Worm (Caenorhabditis elegans) whole organism, midembryonic: ENCODE data around the gene T05B4.8.

ENCODE experiments used
- T22C8.4 ChIP-seq: fragments of 200-800 bp; sonication (Bioruptor generic); IDR thresholded peaks from 2 replicates; pipeline ENCODE4 v1.3.6; 2022; ENCODE audit warnings: missing genetic modification characterization, missing compliant biosample characterization
- cog-1 ChIP-seq: sonication (generic microtip); optimal IDR thresholded peaks from 2 replicates; lab custom pipeline; 2016; ENCODE audit warnings: missing genetic modification characterization, missing compliant biosample characterization
- flt-1 ChIP-seq: fragments of 200-800 bp; sonication (Bioruptor generic); IDR thresholded peaks from 2 replicates; pipeline ENCODE4 v1.3.6; 2022; ENCODE audit warnings: missing genetic modification characterization, missing compliant biosample characterization
- klf-2 ChIP-seq: fragments of 200-800 bp; sonication (Bioruptor generic); conservative IDR thresholded peaks from 2 replicates; pipeline ENCODE4 v1.3.6; 2022; ENCODE audit warnings: missing genetic modification reagents, missing genetic modification characterization, missing compliant biosample characterization
- med-1 ChIP-seq: sonication (generic microtip); optimal IDR thresholded peaks from 2 replicates; lab custom pipeline; 2017; ENCODE audit warnings: missing genetic modification characterization, mild to moderate bottlenecking, missing compliant biosample characterization, antibody characterized with exemption, missing genetic modification reagents; ENCODE audit not compliant: insufficient read depth
- ref-1 ChIP-seq: fragments of 200-800 bp; sonication (Bioruptor generic); conservative IDR thresholded peaks from 2 replicates; pipeline ENCODE4 v1.3.6; 2022; ENCODE audit warnings: missing genetic modification reagents, missing genetic modification characterization, missing compliant biosample characterization
- tab-1 ChIP-seq: fragments of 200-800 bp; sonication (Bioruptor generic); IDR thresholded peaks from 2 replicates; pipeline ENCODE4 v1.3.6; 2022; ENCODE audit warnings: missing genetic modification characterization, missing compliant biosample characterization
- ztf-23 ChIP-seq: fragments of 200-800 bp; sonication (Bioruptor generic); IDR thresholded peaks from 2 replicates; pipeline ENCODE4 v1.3.6; 2022; ENCODE audit warnings: missing genetic modification reagents, missing genetic modification characterization, missing compliant biosample characterization
- ztf-29 ChIP-seq: fragments of 200-800 bp; sonication (Bioruptor generic); IDR thresholded peaks from 2 replicates; pipeline ENCODE4 v1.3.6; 2022; ENCODE audit warnings: missing genetic modification reagents, missing genetic modification characterization, missing compliant biosample characterization

T05B4.8 gene

ce11 chrV:4112516-4112915, 3.5 kb downstream of the T05B4.8 start, which contains the start of gene srw-134:
TSS of gene srw-134 (minus strand) at chrV:4112616.
- TF ChIP-seq tab-1 (GFP tag; lab: Robert Waterston, UW) (no peak), ztf-29 (GFP tag; lab: Robert Waterston, UW) (no peak), klf-2 (GFP tag; lab: Robert Waterston, UW) (no peak), ztf-23 (GFP tag; lab: Robert Waterston, UW) (no peak), flt-1 (GFP tag; lab: Robert Waterston, UW) (no peak), ref-1 (GFP tag; lab: Robert Waterston, UW) (no peak), T22C8.4 (GFP tag; lab: Robert Waterston, UW) (no peak), med-1 (no peak)

ce11 chrV:4109873-4110272, 6.1 kb downstream of the T05B4.8 start, which contains the start of gene clc-18:
TSS of gene clc-18 (minus strand) at chrV:4109973.
- no peak for TF ChIP-seq T22C8.4 (GFP tag; lab: Robert Waterston, UW)
- no peak for TF ChIP-seq med-1
- TF ChIP-seq flt-1 (GFP tag; lab: Robert Waterston, UW): no peak
- no peak for TF ChIP-seq cog-1 (tag; lab: Kevin White, UChicago)
- no peak for TF ChIP-seq ztf-23 (GFP tag; lab: Robert Waterston, UW)
- TF ChIP-seq ref-1 (GFP tag; lab: Robert Waterston, UW): no peak
- TF ChIP-seq klf-2 (GFP tag; lab: Robert Waterston, UW): no peak
- TF ChIP-seq tab-1 (GFP tag; lab: Robert Waterston, UW): no peak
- no peak for TF ChIP-seq ztf-29 (GFP tag; lab: Robert Waterston, UW)

DNA sequence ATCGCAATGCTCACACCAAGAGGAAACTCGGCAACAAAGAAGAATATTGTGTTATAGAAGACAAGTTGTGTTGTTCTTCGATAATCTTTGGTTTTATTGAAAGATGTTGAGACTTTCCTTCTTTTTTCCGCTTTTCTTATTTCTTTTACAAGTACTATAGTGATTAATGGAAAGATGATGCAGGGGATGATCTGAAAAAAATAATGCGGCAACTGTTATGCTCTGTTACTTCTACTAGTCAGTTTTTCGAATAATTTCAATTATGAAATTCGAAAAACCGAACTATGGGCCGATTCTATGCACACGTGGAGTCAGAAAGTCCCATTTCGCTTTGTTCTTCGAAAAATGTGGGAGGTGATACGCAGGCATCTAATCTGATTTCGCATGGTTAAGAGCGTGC, 9.3 kb downstream of the T05B4.8 start:
- TF ChIP-seq tab-1 (GFP tag; lab: Robert Waterston, UW) (no peak), cog-1 (tag; lab: Kevin White, UChicago) (no peak), flt-1 (GFP tag; lab: Robert Waterston, UW) (no peak), ztf-23 (GFP tag; lab: Robert Waterston, UW) (no peak), klf-2 (GFP tag; lab: Robert Waterston, UW) (no peak), T22C8.4 (GFP tag; lab: Robert Waterston, UW) (no peak), ztf-29 (GFP tag; lab: Robert Waterston, UW) (no peak), ref-1 (GFP tag; lab: Robert Waterston, UW) (no peak), med-1 (no peak)

DNA sequence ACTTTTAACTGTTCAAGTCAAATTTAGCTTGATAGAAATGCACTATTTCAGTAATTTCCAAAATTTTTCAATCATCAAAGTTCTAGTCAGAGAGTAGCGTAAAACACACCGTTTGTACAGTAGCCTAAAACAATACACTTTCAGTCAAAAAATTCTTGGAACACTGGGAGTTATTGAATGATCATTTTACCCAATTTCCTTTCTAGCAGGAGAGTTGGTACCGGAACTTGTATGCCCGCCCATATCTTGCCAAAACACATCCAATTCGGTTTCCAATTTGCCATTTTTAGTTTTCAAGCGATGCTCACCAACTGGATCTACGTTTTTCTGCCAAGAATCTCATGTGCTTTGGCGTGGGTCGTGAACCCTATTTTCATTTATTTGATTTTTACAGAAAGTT, 11.7 kb downstream of the T05B4.8 start, which contains the start of gene srj-39:
Gene srj-39 (plus strand): TSS at position 301 of the 400 bp plus-strand sequence.
- TF ChIP-seq cog-1 (tag; lab: Kevin White, UChicago): no peak
- TF ChIP-seq flt-1 (GFP tag; lab: Robert Waterston, UW): no peak
- no peak for TF ChIP-seq tab-1 (GFP tag; lab: Robert Waterston, UW)
- no peak for TF ChIP-seq klf-2 (GFP tag; lab: Robert Waterston, UW)
- TF ChIP-seq med-1: no peak
- no peak for TF ChIP-seq ref-1 (GFP tag; lab: Robert Waterston, UW)
- TF ChIP-seq T22C8.4 (GFP tag; lab: Robert Waterston, UW): no peak
- TF ChIP-seq ztf-23 (GFP tag; lab: Robert Waterston, UW): no peak
- TF ChIP-seq ztf-29 (GFP tag; lab: Robert Waterston, UW): no peak

DNA sequence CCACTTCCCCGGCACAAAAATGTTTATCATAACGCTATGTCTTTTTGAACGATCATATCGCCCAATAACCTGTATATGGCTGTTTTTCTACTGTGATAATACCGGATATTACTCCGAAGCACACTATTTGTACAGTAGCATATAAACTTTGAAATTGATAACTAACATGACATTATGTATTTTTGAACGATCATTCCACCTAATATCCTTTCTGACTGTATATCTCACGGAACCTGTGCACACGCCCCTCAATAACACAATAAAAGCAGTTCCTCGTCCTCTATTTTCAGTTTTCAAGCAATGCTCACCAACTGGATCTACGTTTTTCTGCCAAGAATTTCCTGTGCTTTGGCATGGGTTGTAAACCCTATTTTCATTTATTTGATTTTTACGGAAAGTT, 14.4 kb downstream of the T05B4.8 start, which contains the start of gene srj-40:
Gene srj-40 (plus strand): TSS at position 301 of the 400 bp plus-strand sequence.
- TF ChIP-seq tab-1 (GFP tag; lab: Robert Waterston, UW): no peak
- TF ChIP-seq ref-1 (GFP tag; lab: Robert Waterston, UW): no peak
- no peak for TF ChIP-seq cog-1 (tag; lab: Kevin White, UChicago)
- no peak for TF ChIP-seq klf-2 (GFP tag; lab: Robert Waterston, UW)
- TF ChIP-seq T22C8.4 (GFP tag; lab: Robert Waterston, UW): no peak
- no peak for TF ChIP-seq med-1
- no peak for TF ChIP-seq ztf-23 (GFP tag; lab: Robert Waterston, UW)
- TF ChIP-seq flt-1 (GFP tag; lab: Robert Waterston, UW): no peak
- no peak for TF ChIP-seq ztf-29 (GFP tag; lab: Robert Waterston, UW)

- TF ChIP-seq ztf-23 (GFP tag; lab: Robert Waterston, UW) (no peak), med-1 (no peak), cog-1 (tag; lab: Kevin White, UChicago) (no peak), klf-2 (GFP tag; lab: Robert Waterston, UW) (no peak), ref-1 (GFP tag; lab: Robert Waterston, UW) (no peak), tab-1 (GFP tag; lab: Robert Waterston, UW) (no peak), flt-1 (GFP tag; lab: Robert Waterston, UW) (no peak), T22C8.4 (GFP tag; lab: Robert Waterston, UW) (no peak), ztf-29 (GFP tag; lab: Robert Waterston, UW) (no peak)
Measured at ce11 chrV:4094740-4095139, 21.2 kb downstream of the T05B4.8 start, which contains the start of gene nhr-181. TSS of gene nhr-181 (plus strand) at chrV:4095040.

- TF ChIP-seq med-1: no peak
- TF ChIP-seq ref-1 (GFP tag; lab: Robert Waterston, UW): no peak
- no peak for TF ChIP-seq ztf-23 (GFP tag; lab: Robert Waterston, UW)
- TF ChIP-seq flt-1 (GFP tag; lab: Robert Waterston, UW): no peak
- no peak for TF ChIP-seq cog-1 (tag; lab: Kevin White, UChicago)
- no peak for TF ChIP-seq tab-1 (GFP tag; lab: Robert Waterston, UW)
- no peak for TF ChIP-seq klf-2 (GFP tag; lab: Robert Waterston, UW)
- TF ChIP-seq ztf-29 (GFP tag; lab: Robert Waterston, UW): no peak
- no peak for TF ChIP-seq T22C8.4 (GFP tag; lab: Robert Waterston, UW)
Measured at ce11 chrV:4082952-4083351, 33.0 kb downstream of the T05B4.8 start, which contains the start of gene F38H12.5. TSS of gene F38H12.5 (minus strand) at chrV:4083052.

DNA sequence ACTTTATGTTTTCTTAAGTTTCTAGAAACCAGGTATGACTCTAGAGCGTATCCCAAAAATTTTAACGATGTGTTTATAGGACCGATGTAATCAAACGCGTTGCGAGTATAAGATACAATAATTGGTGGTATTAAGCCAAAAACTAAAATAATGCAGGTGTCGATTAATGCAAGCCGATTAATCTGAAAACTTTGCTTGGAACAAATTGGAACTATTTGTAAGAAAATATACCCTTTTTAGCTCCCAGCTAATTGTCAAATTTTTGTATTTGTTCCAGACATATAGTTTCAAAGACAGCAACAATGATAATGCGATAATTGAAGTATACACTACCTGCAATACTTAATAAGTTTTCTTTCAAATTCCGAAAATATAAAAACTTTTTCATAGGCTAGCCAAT, 34.7 kb downstream of the T05B4.8 start, which contains the start of gene srh-211:
Gene srh-211 (minus strand): TSS at position 101 of the 400 bp plus-strand sequence.
- no peak for TF ChIP-seq klf-2 (GFP tag; lab: Robert Waterston, UW)
- TF ChIP-seq ref-1 (GFP tag; lab: Robert Waterston, UW): no peak
- no peak for TF ChIP-seq cog-1 (tag; lab: Kevin White, UChicago)
- TF ChIP-seq tab-1 (GFP tag; lab: Robert Waterston, UW): no peak
- no peak for TF ChIP-seq ztf-23 (GFP tag; lab: Robert Waterston, UW)
- TF ChIP-seq ztf-29 (GFP tag; lab: Robert Waterston, UW): no peak
- TF ChIP-seq flt-1 (GFP tag; lab: Robert Waterston, UW): no peak
- TF ChIP-seq med-1: no peak
- TF ChIP-seq T22C8.4 (GFP tag; lab: Robert Waterston, UW): no peak

- TF ChIP-seq ztf-23 (GFP tag; lab: Robert Waterston, UW) (no peak), tab-1 (GFP tag; lab: Robert Waterston, UW) (no peak), ztf-29 (GFP tag; lab: Robert Waterston, UW) (no peak), cog-1 (tag; lab: Kevin White, UChicago) (no peak), klf-2 (GFP tag; lab: Robert Waterston, UW) (no peak), med-1 (no peak), flt-1 (GFP tag; lab: Robert Waterston, UW) (no peak), ref-1 (GFP tag; lab: Robert Waterston, UW) (no peak), T22C8.4 (GFP tag; lab: Robert Waterston, UW) (no peak)
Measured at ce11 chrV:4080546-4080945, 35.4 kb downstream of the T05B4.8 start.
